Fruit fly (Drosophila melanogaster) whole organism, embryonic: ENCODE results near the gene CG14866.

Experiments
- BEAF-32 ChIP-seq: fragments of 200-800 bp; sonication (Bioruptor generic); optimal IDR thresholded peaks from 3 replicates; lab custom pipeline; 2017; ENCODE audit warnings: missing biosample characterization, missing genetic modification characterization, mild to moderate bottlenecking, moderate library complexity, missing genetic modification reagents
- Blimp-1 ChIP-seq: fragments of 200-800 bp; sonication (Bioruptor generic); optimal IDR thresholded peaks from 3 replicates; lab custom pipeline; 2018; ENCODE audit warnings: missing biosample characterization, missing genetic modification characterization, mild to moderate bottlenecking, moderate library complexity, missing genetic modification reagents
- CG11504 ChIP-seq: fragments of 200-800 bp; sonication (Bioruptor generic); optimal IDR thresholded peaks from 3 replicates; lab custom pipeline; 2019; ENCODE audit warnings: missing biosample characterization, mild to moderate bottlenecking, missing genetic modification characterization, moderate library complexity
- CG12155 ChIP-seq: fragments of 200-800 bp; sonication (Bioruptor generic); optimal IDR thresholded peaks from 3 replicates; lab custom pipeline; 2016; ENCODE audit warnings: missing biosample characterization, missing genetic modification characterization
- CG15514 ChIP-seq: fragments of 200-800 bp; sonication (Bioruptor generic); optimal IDR thresholded peaks from 3 replicates; lab custom pipeline; 2017; ENCODE audit warnings: missing biosample characterization, missing genetic modification characterization, mild to moderate bottlenecking, moderate library complexity, missing genetic modification reagents
- CG17359 ChIP-seq: fragments of 200-800 bp; sonication (Bioruptor generic); optimal IDR thresholded peaks from 3 replicates; lab custom pipeline; 2018; ENCODE audit warnings: missing biosample characterization, mild to moderate bottlenecking, missing genetic modification characterization, moderate library complexity
- CG2129 ChIP-seq: fragments of 200-800 bp; sonication (Bioruptor generic); IDR thresholded peaks from 2 replicates; pipeline ENCODE4 v1.3.6; 2022; ENCODE audit warnings: missing biosample characterization, missing genetic modification characterization; ENCODE audit not compliant: partially characterized antibody
- CG2678 ChIP-seq: fragments of 200-800 bp; sonication (Bioruptor generic); optimal IDR thresholded peaks from 3 replicates; lab custom pipeline; 2019; ENCODE audit warnings: missing biosample characterization, mild to moderate bottlenecking, missing genetic modification characterization, moderate library complexity
- CG30403 ChIP-seq: fragments of 200-800 bp; sonication (Bioruptor generic); optimal IDR thresholded peaks from 3 replicates; lab custom pipeline; 2016; ENCODE audit warnings: missing biosample characterization, missing genetic modification characterization
- CG30431 ChIP-seq: fragments of 200-800 bp; sonication (Bioruptor generic); optimal IDR thresholded peaks from 2 replicates; lab custom pipeline; 2017; ENCODE audit warnings: missing biosample characterization, missing genetic modification characterization
- CG31441 ChIP-seq: fragments of 200-800 bp; sonication (Bioruptor generic); IDR thresholded peaks from 2 replicates; pipeline ENCODE4 v1.3.6; 2022; ENCODE audit warnings: missing biosample characterization, missing genetic modification characterization
- CG3281 ChIP-seq: fragments of 200-800 bp; sonication (Bioruptor generic); optimal IDR thresholded peaks from 3 replicates; lab custom pipeline; 2017; ENCODE audit warnings: missing biosample characterization, mild to moderate bottlenecking, missing genetic modification characterization
- CG3726 ChIP-seq: fragments of 200-800 bp; sonication (Bioruptor generic); IDR thresholded peaks from 3 replicates; pipeline ENCODE4, ENCODE4 v1.3.6; 2022; ENCODE audit warnings: missing biosample characterization, missing genetic modification characterization
- CG4404 ChIP-seq: fragments of 200-800 bp; sonication (Bioruptor generic); IDR thresholded peaks from 2 replicates; pipeline ENCODE4 v1.3.6; 2022; ENCODE audit warnings: missing biosample characterization, missing genetic modification characterization
- CG4424 ChIP-seq: fragments of 200-800 bp; sonication (Bioruptor generic); optimal IDR thresholded peaks from 3 replicates; lab custom pipeline; 2016; ENCODE audit warnings: missing biosample characterization, missing genetic modification characterization
- CG5953 ChIP-seq: fragments of 200-800 bp; sonication (Bioruptor generic); IDR thresholded peaks from 2 replicates; pipeline ENCODE4 v1.3.6; 2022; ENCODE audit warnings: missing biosample characterization, missing genetic modification characterization
- CG6254 ChIP-seq: fragments of 200-800 bp; sonication (Bioruptor generic); optimal IDR thresholded peaks from 3 replicates; lab custom pipeline; 2017; ENCODE audit warnings: mild to moderate bottlenecking, missing biosample characterization, missing genetic modification reagents, missing genetic modification characterization
- CG6854 ChIP-seq: fragments of 200-800 bp; sonication (Bioruptor generic); optimal IDR thresholded peaks from 3 replicates; lab custom pipeline; 2017; ENCODE audit warnings: missing biosample characterization, mild to moderate bottlenecking, missing genetic modification characterization
- CG8290 ChIP-seq, 3 experiments: fragments of 200-800 bp; sonication (Bioruptor generic); optimal IDR thresholded peaks; 2 replicates each; lab custom pipeline; 2016 to 2019; ENCODE audit warnings: missing biosample characterization in 3 of 3, missing genetic modification characterization in 3 of 3, mild to moderate bottlenecking in 2 of 3, moderate library complexity in 1 of 3
- CG9817 ChIP-seq: fragments of 200-800 bp; sonication (Bioruptor generic); optimal IDR thresholded peaks from 2 replicates; lab custom pipeline; 2018; ENCODE audit warnings: missing biosample characterization, mild to moderate bottlenecking, missing genetic modification characterization, moderate library complexity
- Doc2 ChIP-seq: fragments of 200-800 bp; sonication (Bioruptor generic); IDR thresholded peaks from 2 replicates; pipeline ENCODE4 v1.3.6; 2022; ENCODE audit warnings: missing biosample characterization, missing genetic modification characterization
- Hmr ChIP-seq: fragments of 200-800 bp; sonication (Bioruptor generic); optimal IDR thresholded peaks from 3 replicates; lab custom pipeline; 2017; ENCODE audit warnings: mild to moderate bottlenecking, missing biosample characterization, missing genetic modification reagents, missing genetic modification characterization
- Med ChIP-seq: fragments of 200-800 bp; sonication (Bioruptor generic); peaks from one replicate; lab custom pipeline; 2016; ENCODE audit warnings: missing biosample characterization, missing genetic modification characterization, mild to moderate bottlenecking, inconsistent platforms, moderate library complexity
- Meics ChIP-seq: fragments of 200-800 bp; sonication (Bioruptor generic); optimal IDR thresholded peaks from 2 replicates; lab custom pipeline; 2017; ENCODE audit warnings: missing biosample characterization, mild to moderate bottlenecking, missing genetic modification characterization
- Myb ChIP-seq: fragments of 200-800 bp; sonication (Bioruptor generic); optimal IDR thresholded peaks from 2 replicates; lab custom pipeline; 2016; ENCODE audit warnings: missing biosample characterization, missing genetic modification characterization
- Optix ChIP-seq: fragments of 200-800 bp; sonication (Bioruptor generic); IDR thresholded peaks from 3 replicates; pipeline ENCODE4 v1.3.6; 2022; ENCODE audit warnings: missing biosample characterization, missing genetic modification characterization
- Pdp1 ChIP-seq, 2 experiments: fragments of 200-800 bp; sonication (Bioruptor generic); optimal IDR thresholded peaks; 3 replicates each; lab custom pipeline; 2016; ENCODE audit warnings: missing biosample characterization in 2 of 2, missing genetic modification characterization in 2 of 2, mild to moderate bottlenecking in 1 of 2, moderate library complexity in 1 of 2
- Stat92E ChIP-seq, 3 experiments: fragments of >200 bp in 2 of 3; fragments of 200-800 bp in 1 of 3; sonication (Bioruptor generic) in 1 of 3; optimal IDR thresholded peaks; 2 replicates each; lab custom pipeline; 2017 to 2019; ENCODE audit warnings: missing biosample characterization in 3 of 3, missing genetic modification characterization in 3 of 3, mild to moderate bottlenecking in 1 of 3, moderate library complexity in 1 of 3
- aop ChIP-seq: fragments of 200-800 bp; sonication (Bioruptor generic); IDR thresholded peaks from 2 replicates; pipeline ENCODE4 v1.3.6; 2022; ENCODE audit warnings: missing biosample characterization, missing genetic modification characterization
- az2 ChIP-seq: fragments of 200-800 bp; sonication (Bioruptor generic); optimal IDR thresholded peaks from 3 replicates; lab custom pipeline; 2016; ENCODE audit warnings: missing biosample characterization, missing genetic modification characterization
- cato ChIP-seq: fragments of 200-800 bp; sonication (Bioruptor generic); optimal IDR thresholded peaks from 2 replicates; lab custom pipeline; 2016; ENCODE audit warnings: missing biosample characterization, missing genetic modification characterization, borderline replicate concordance
- ci ChIP-seq: fragments of 200-800 bp; sonication (Bioruptor generic); IDR thresholded peaks from 3 replicates; pipeline ENCODE4 v1.3.6; 2022; ENCODE audit warnings: missing biosample characterization, missing genetic modification characterization
- croc ChIP-seq: fragments of 200-800 bp; sonication (Bioruptor generic); conservative IDR thresholded peaks from 3 replicates; pipeline ENCODE4 v1.3.6; 2022; ENCODE audit warnings: missing biosample characterization, missing genetic modification characterization
- da ChIP-seq: fragments of 200-800 bp; sonication (Bioruptor generic); optimal IDR thresholded peaks from 2 replicates; lab custom pipeline; 2016; ENCODE audit warnings: missing biosample characterization, missing genetic modification characterization
- eyg ChIP-seq: fragments of 200-800 bp; sonication (Bioruptor generic); optimal IDR thresholded peaks from 3 replicates; lab custom pipeline; 2016; ENCODE audit warnings: missing biosample characterization, missing genetic modification characterization
- gfzf ChIP-seq: fragments of 200-800 bp; sonication (Bioruptor generic); optimal IDR thresholded peaks from 2 replicates; lab custom pipeline; 2016; ENCODE audit warnings: missing biosample characterization, mild to moderate bottlenecking, missing genetic modification characterization, moderate library complexity
- hb ChIP-seq: fragments of 200-800 bp; sonication (Bioruptor generic); IDR thresholded peaks from 3 replicates; pipeline ENCODE4 v1.3.6; 2022; ENCODE audit warnings: missing biosample characterization, missing genetic modification characterization; ENCODE audit not compliant: partially characterized antibody
- hkb ChIP-seq, 2 experiments: fragments of 200-800 bp in 1 of 2; fragments of >200 bp in 1 of 2; sonication (Bioruptor generic) in 1 of 2; IDR thresholded peaks in 1 of 2; optimal IDR thresholded peaks in 1 of 2; 2 replicates each; pipeline versions ENCODE4 v1.3.6 to Lab custom; 2017 to 2022; ENCODE audit warnings: missing biosample characterization in 1 of 2, missing genetic modification characterization in 1 of 2
- jing ChIP-seq: fragments of 200-800 bp; sonication (Bioruptor generic); optimal IDR thresholded peaks from 2 replicates; lab custom pipeline; 2018; ENCODE audit warnings: missing biosample characterization, mild to moderate bottlenecking, missing genetic modification characterization
- klu ChIP-seq: fragments of 200-800 bp; sonication (Bioruptor generic); IDR thresholded peaks from 2 replicates; pipeline ENCODE4 v1.3.6; 2022; ENCODE audit warnings: missing biosample characterization, missing genetic modification characterization
- lab ChIP-seq: fragments of 200-800 bp; sonication (Bioruptor generic); optimal IDR thresholded peaks from 3 replicates; lab custom pipeline; 2017; ENCODE audit warnings: missing biosample characterization, missing genetic modification characterization, mild to moderate bottlenecking, moderate library complexity, missing genetic modification reagents
- maf-S ChIP-seq: fragments of 200-800 bp; sonication (Bioruptor generic); optimal IDR thresholded peaks from 2 replicates; lab custom pipeline; 2016; ENCODE audit warnings: missing biosample characterization, missing genetic modification characterization
- pnt ChIP-seq: fragments of 200-800 bp; sonication (Bioruptor generic); optimal IDR thresholded peaks from 3 replicates; lab custom pipeline; 2016; ENCODE audit warnings: missing biosample characterization, missing genetic modification characterization
- pzg ChIP-seq: fragments of 200-800 bp; sonication (Bioruptor generic); optimal IDR thresholded peaks from 3 replicates; lab custom pipeline; 2018; ENCODE audit warnings: missing biosample characterization, mild to moderate bottlenecking, missing genetic modification characterization, moderate library complexity
- ranshi ChIP-seq: fragments of 200-800 bp; sonication (Bioruptor generic); IDR thresholded peaks from 2 replicates; pipeline ENCODE4 v1.3.6; 2022; ENCODE audit warnings: missing biosample characterization, missing genetic modification characterization
- sens ChIP-seq: fragments of 200-800 bp; sonication (Bioruptor generic); peaks from one replicate; lab custom pipeline; 2016; ENCODE audit warnings: missing biosample characterization, missing genetic modification characterization
- sug ChIP-seq: fragments of 200-800 bp; optimal IDR thresholded peaks from 2 replicates; lab custom pipeline; 2019; ENCODE audit warnings: missing biosample characterization, mild to moderate bottlenecking, missing genetic modification characterization, moderate library complexity
- tup ChIP-seq: fragments of 200-800 bp; sonication (Bioruptor generic); optimal IDR thresholded peaks from 2 replicates; lab custom pipeline; 2016; ENCODE audit warnings: missing biosample characterization, mild to moderate bottlenecking, missing genetic modification characterization, moderate library complexity

CG14866 gene

dm6 chr3R:15350993-15351426 lies 34.7 kb downstream of the CG14866 start, which contains the start of the genes Trs33 and Tmtc4 (continued):
- TF ChIP-seq CG17359 (tag; lab: Kevin White, UChicago), result peak; percentile 28
- TF ChIP-seq CG30403, result peak; percentile 42
- no peak for TF ChIP-seq Optix
- no peak for TF ChIP-seq Pdp1 (GFP tag; optimal IDR thresholded peaks at IDR 0.05; lab: Kevin White, UChicago)
- TF ChIP-seq az2, result peak; percentile 22
- TF ChIP-seq hkb (optimal IDR thresholded peaks at IDR 0.05; lab: Kevin White, UChicago), result no peak
- no peak for TF ChIP-seq hkb (GFP tag; IDR thresholded peaks at IDR 0.05; lab: Robert Waterston, UW)
- TF ChIP-seq CG12155 (GFP tag; lab: Kevin White, UChicago), result peak; percentile 28
- TF ChIP-seq tup (GFP tag; lab: Kevin White, UChicago), result no peak
- peak; percentile 25 for TF ChIP-seq BEAF-32 (GFP tag; lab: Kevin White, UChicago)
- no peak for TF ChIP-seq cato (GFP tag; lab: Kevin White, UChicago)
- peak; percentile 28; the same call in 1 of the 2 replicates for TF ChIP-seq klu (GFP tag; lab: Robert Waterston, UW)

DNA sequence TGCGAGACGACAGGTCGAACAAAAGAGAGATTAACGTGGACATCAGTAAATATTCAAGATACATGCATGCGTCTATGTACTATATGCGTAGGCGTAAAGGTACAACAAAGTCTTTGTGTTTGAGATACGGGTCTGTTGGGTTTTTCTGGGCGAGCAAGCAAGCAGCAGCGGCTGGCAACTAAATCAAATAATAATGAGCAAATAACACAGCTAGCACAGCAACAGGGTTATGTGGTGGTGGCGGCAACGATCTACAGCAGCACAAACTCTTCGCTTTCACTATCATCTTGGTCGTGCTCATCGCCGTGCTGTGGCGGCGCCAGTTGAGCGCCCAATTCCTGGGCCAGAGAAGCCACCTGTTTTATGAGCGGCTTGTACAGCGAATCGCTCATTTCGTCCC lies 37.7 kb downstream of the CG14866 start:
- TF ChIP-seq sens (GFP tag; lab: Kevin White, UChicago) (peak; percentile 61), CG5953 (GFP tag; lab: Robert Waterston, UW) (no peak), CG4404 (GFP tag; lab: Robert Waterston, UW) (no peak), da (no peak), pzg (no peak), CG31441 (GFP tag; lab: Robert Waterston, UW) (no peak), Blimp-1 (GFP tag; lab: Kevin White, UChicago) (peak; percentile 14), sug (no peak), Myb (GFP tag; lab: Kevin White, UChicago) (no peak), hb (GFP tag; lab: Robert Waterston, UW) (no peak), CG9817 (no peak), CG2678 (tag; lab: Kevin White, UChicago) (peak; percentile 24), CG6854 (GFP tag; lab: Kevin White, UChicago) (no peak), Stat92E (GFP tag; optimal IDR thresholded peaks at IDR 0.05; lab: Kevin White, UChicago) (no peak), jing (GFP tag; lab: Kevin White, UChicago) (no peak), Med (GFP tag; lab: Kevin White, UChicago) (peak; percentile 67), Hmr (GFP tag; lab: Kevin White, UChicago) (peak; percentile 25), CG17359 (tag; lab: Kevin White, UChicago) (no peak), eyg (GFP tag; lab: Kevin White, UChicago) (no peak), CG4424 (GFP tag; lab: Kevin White, UChicago) (no peak), CG2129 (GFP tag; lab: Robert Waterston, UW) (no peak), Meics (GFP tag; lab: Kevin White, UChicago) (peak; percentile 5), Doc2 (no peak), pnt (GFP tag; lab: Kevin White, UChicago) (no peak), gfzf (GFP tag; lab: Kevin White, UChicago) (no peak), CG8290 (GFP tag; optimal IDR thresholded peaks at IDR 0.05; lab: Kevin White, UChicago) (no peak), CG8290 (tag; optimal IDR thresholded peaks at IDR 0.05; lab: Kevin White, UChicago) (no peak), lab (GFP tag; lab: Kevin White, UChicago) (peak; percentile 48), ci (no peak; the same call in 2 of the 3 replicates), croc (GFP tag; lab: Robert Waterston, UW) (no peak), maf-S (GFP tag; lab: Kevin White, UChicago) (no peak), CG6254 (no peak), aop (GFP tag; lab: Robert Waterston, UW) (no peak), CG3281 (peak; percentile 24), CG3726 (no peak), ranshi (GFP tag; lab: Robert Waterston, UW) (no peak; the same call in 1 of the 2 replicates), CG11504 (no peak), CG15514 (GFP tag; lab: Kevin White, UChicago) (peak; percentile 4), CG30431 (GFP tag; lab: Kevin White, UChicago) (no peak)
